Fruit fly (Drosophila melanogaster) whole organism, wandering third instar larva: Measurements from ENCODE around the gene p38b.

Experiments used
- Abd-B ChIP-seq: fragments of >200 bp; optimal IDR thresholded peaks from 2 replicates; lab custom pipeline; 2017; ENCODE audit warnings: missing biosample characterization, missing genetic modification characterization
- CG32264 ChIP-seq: fragments of 200-800 bp; sonication (Bioruptor generic); optimal IDR thresholded peaks from 2 replicates; lab custom pipeline; 2016; ENCODE audit warnings: missing biosample characterization, missing genetic modification characterization
- CG9705 ChIP-seq: fragments of 200-800 bp; sonication (Bioruptor generic); optimal IDR thresholded peaks from 2 replicates; lab custom pipeline; 2018; ENCODE audit warnings: missing biosample characterization, mild to moderate bottlenecking, missing genetic modification characterization
- CrebA ChIP-seq: fragments of 200-800 bp; sonication (Bioruptor generic); optimal IDR thresholded peaks from 2 replicates; lab custom pipeline; 2016; ENCODE audit warnings: missing biosample characterization, mild to moderate bottlenecking, missing genetic modification characterization, borderline replicate concordance
- Dfd ChIP-seq: fragments of >200 bp; optimal IDR thresholded peaks from 2 replicates; lab custom pipeline; 2017; ENCODE audit warnings: missing biosample characterization, missing genetic modification characterization
- Dif ChIP-seq: fragments of 200-275, 200-300 bp; sonication (Bioruptor generic); optimal IDR thresholded peaks from 2 replicates; lab custom pipeline; 2018; ENCODE audit warnings: missing biosample characterization, missing genetic modification characterization; ENCODE audit not compliant: partially characterized antibody
- HLH106 ChIP-seq: fragments of 200-800 bp; optimal IDR thresholded peaks from 3 replicates; lab custom pipeline; 2019; ENCODE audit warnings: missing biosample characterization, mild to moderate bottlenecking, missing genetic modification characterization, moderate library complexity
- Hnf4 ChIP-seq: fragments of 200-800 bp; sonication (Bioruptor generic); optimal IDR thresholded peaks from 2 replicates; lab custom pipeline; 2016; ENCODE audit warnings: missing biosample characterization, mild to moderate bottlenecking, missing genetic modification characterization
- Hr78 ChIP-seq: fragments of >200 bp; optimal IDR thresholded peaks from 2 replicates; lab custom pipeline; 2017; ENCODE audit warnings: missing biosample characterization, missing genetic modification characterization
- Hr83 ChIP-seq: fragments of 200-300 bp; sonication (Bioruptor generic); optimal IDR thresholded peaks from 2 replicates; lab custom pipeline; 2016; ENCODE audit warnings: missing biosample characterization, mild to moderate bottlenecking, missing genetic modification characterization, moderate library complexity; ENCODE audit not compliant: poor library complexity, severe bottlenecking
- Jra ChIP-seq: sonication (Bioruptor generic); optimal IDR thresholded peaks from 2 replicates; lab custom pipeline; 2016; ENCODE audit warnings: missing biosample characterization, missing genetic modification characterization
- Mio ChIP-seq: sonication (Bioruptor generic); optimal IDR thresholded peaks from 2 replicates; lab custom pipeline; 2016; ENCODE audit warnings: missing biosample characterization, missing genetic modification characterization
- Myc ChIP-seq: fragments of >200 bp; optimal IDR thresholded peaks from 2 replicates; lab custom pipeline; 2017
- N ChIP-seq: fragments of >200 bp; optimal IDR thresholded peaks from 2 replicates; lab custom pipeline; 2018; ENCODE audit warnings: missing biosample characterization, missing external identifiers, missing genetic modification characterization
- OdsH ChIP-seq: fragments of 200-800 bp; sonication (Bioruptor generic); optimal IDR thresholded peaks from 2 replicates; lab custom pipeline; 2016; ENCODE audit warnings: missing biosample characterization, mild to moderate bottlenecking, missing genetic modification characterization
- Rel ChIP-seq, 2 experiments: fragments of 200-800 bp; sonication (Bioruptor generic) in 1 of 2; optimal IDR thresholded peaks; 2 replicates in 1 of 2; 3 replicates in 1 of 2; lab custom pipeline; 2016 to 2019; ENCODE audit warnings: mild to moderate bottlenecking in 2 of 2, missing biosample characterization in 2 of 2, missing genetic modification characterization in 2 of 2, moderate library complexity in 1 of 2
- Sp1 ChIP-seq: fragments of 200-800 bp; sonication (Bioruptor generic); optimal IDR thresholded peaks from 3 replicates; lab custom pipeline; 2019; ENCODE audit warnings: missing biosample characterization, mild to moderate bottlenecking, missing genetic modification characterization, moderate library complexity
- br ChIP-seq: fragments of 200-800 bp; sonication (Bioruptor generic); optimal IDR thresholded peaks from 2 replicates; lab custom pipeline; 2016; ENCODE audit warnings: missing biosample characterization, missing genetic modification characterization
- dmrt93B ChIP-seq: fragments of 200-800 bp; sonication (Bioruptor generic); optimal IDR thresholded peaks from 2 replicates; lab custom pipeline; 2018; ENCODE audit warnings: missing biosample characterization, mild to moderate bottlenecking, missing genetic modification characterization
- dsf ChIP-seq: sonication (Bioruptor generic); optimal IDR thresholded peaks from 2 replicates; lab custom pipeline; 2016; ENCODE audit warnings: missing biosample characterization, missing genetic modification characterization, borderline replicate concordance
- ey ChIP-seq: fragments of 200-800 bp; sonication (Bioruptor generic); optimal IDR thresholded peaks from 2 replicates; lab custom pipeline; 2016; ENCODE audit warnings: missing biosample characterization, missing genetic modification characterization
- foxo ChIP-seq, 2 experiments: fragments of 200-800 bp; sonication (Bioruptor generic); optimal IDR thresholded peaks; 2 replicates in 1 of 2; 3 replicates in 1 of 2; lab custom pipeline; 2016 to 2017; ENCODE audit warnings: missing biosample characterization in 2 of 2, missing genetic modification characterization in 2 of 2
- fru ChIP-seq: fragments of 200-800 bp; sonication (Bioruptor generic); optimal IDR thresholded peaks from 3 replicates; lab custom pipeline; 2016; ENCODE audit warnings: missing biosample characterization, mild to moderate bottlenecking, missing genetic modification characterization
- h ChIP-seq: fragments of 200-800 bp; sonication (Bioruptor generic); optimal IDR thresholded peaks from 3 replicates; lab custom pipeline; 2016; ENCODE audit warnings: missing biosample characterization, mild to moderate bottlenecking, missing genetic modification characterization
- pan ChIP-seq: fragments of >200 bp; optimal IDR thresholded peaks from 2 replicates; lab custom pipeline; 2017
- psq ChIP-seq: fragments of 200-800 bp; sonication (Bioruptor generic); optimal IDR thresholded peaks from 3 replicates; lab custom pipeline; 2017; ENCODE audit warnings: missing biosample characterization, mild to moderate bottlenecking, missing genetic modification characterization, moderate library complexity
- rgr ChIP-seq: fragments of 200-800 bp; sonication (Bioruptor generic); optimal IDR thresholded peaks from 3 replicates; lab custom pipeline; 2016; ENCODE audit warnings: missing biosample characterization, mild to moderate bottlenecking, missing genetic modification characterization
- sage ChIP-seq: fragments of 200-800 bp; sonication (Bioruptor generic); optimal IDR thresholded peaks from 2 replicates; lab custom pipeline; 2016; ENCODE audit warnings: missing biosample characterization, mild to moderate bottlenecking, missing genetic modification characterization
- sv ChIP-seq: fragments of 200-800 bp; sonication (Bioruptor generic); optimal IDR thresholded peaks from 3 replicates; lab custom pipeline; 2016; ENCODE audit warnings: missing biosample characterization, missing genetic modification characterization

p38b gene

dm6 chr2L:13804561-13805067, 24.1 kb downstream of the p38b start:
- TF ChIP-seq Mio (GFP tag; lab: Kevin White, UChicago) (no peak), sage (GFP tag; lab: Kevin White, UChicago) (no peak), Dif (peak; percentile 4), CG32264 (GFP tag; lab: Kevin White, UChicago) (no peak), HLH106 (no peak), Hr83 (GFP tag; lab: Kevin White, UChicago) (peak; percentile 10), Rel (GFP tag; optimal IDR thresholded peaks at IDR 0.05; lab: Kevin White, UChicago) (no peak), Rel (tag; optimal IDR thresholded peaks at IDR 0.05; lab: Kevin White, UChicago) (peak; percentile 8)

dm6 chr2L:13805170-13805569, 24.7 kb downstream of the p38b start:
- TF ChIP-seq N (GFP tag; lab: Kevin White, UChicago) (no peak), dmrt93B (GFP tag; lab: Kevin White, UChicago) (no peak), rgr (no peak), psq (GFP tag; lab: Kevin White, UChicago) (no peak), CG9705 (GFP tag; lab: Kevin White, UChicago) (no peak), CrebA (GFP tag; lab: Kevin White, UChicago) (no peak), CG32264 (GFP tag; lab: Kevin White, UChicago) (no peak), sv (no peak), ey (no peak), OdsH (GFP tag; lab: Kevin White, UChicago) (no peak), Rel (GFP tag; optimal IDR thresholded peaks at IDR 0.05; lab: Kevin White, UChicago) (no peak), Rel (tag; optimal IDR thresholded peaks at IDR 0.05; lab: Kevin White, UChicago) (no peak), pan (lab: Kevin White, UChicago) (no peak)

dm6 chr2L:13807097-13807496, 26.6 kb downstream of the p38b start:
- TF ChIP-seq Hr83 (GFP tag; lab: Kevin White, UChicago) (peak; percentile 76), br (no peak), Hr78 (GFP tag; lab: Kevin White, UChicago) (no peak), Dif (no peak), OdsH (GFP tag; lab: Kevin White, UChicago) (peak; percentile 13), h (GFP tag; lab: Kevin White, UChicago) (peak; percentile 55), fru (GFP tag; lab: Kevin White, UChicago) (peak; percentile 42), rgr (peak; percentile 52)

- TF ChIP-seq psq (GFP tag; lab: Kevin White, UChicago) (no peak), Hr83 (GFP tag; lab: Kevin White, UChicago) (peak; percentile 64), foxo (GFP tag; optimal IDR thresholded peaks at IDR 0.05; lab: Kevin White, UChicago) (no peak), dsf (GFP tag; lab: Kevin White, UChicago) (no peak), Myc (lab: Kevin White, UChicago) (no peak), h (GFP tag; lab: Kevin White, UChicago) (no peak), Abd-B (GFP tag; lab: Kevin White, UChicago) (no peak), Dfd (GFP tag; lab: Kevin White, UChicago) (no peak), CG9705 (GFP tag; lab: Kevin White, UChicago) (no peak), Hnf4 (GFP tag; lab: Kevin White, UChicago) (no peak), rgr (peak; percentile 45), CG32264 (GFP tag; lab: Kevin White, UChicago) (peak; percentile 3), fru (GFP tag; lab: Kevin White, UChicago) (no peak), OdsH (GFP tag; lab: Kevin White, UChicago) (peak; percentile 34), Jra (GFP tag; lab: Kevin White, UChicago) (no peak), Sp1 (GFP tag; lab: Kevin White, UChicago) (peak; percentile 38)
Measured at dm6 chr2L:13807959-13808358, 27.5 kb downstream of the p38b start.

- TF ChIP-seq dmrt93B (GFP tag; lab: Kevin White, UChicago) (no peak), CG9705 (GFP tag; lab: Kevin White, UChicago) (peak; percentile 15), Hr83 (GFP tag; lab: Kevin White, UChicago) (peak; percentile 21), psq (GFP tag; lab: Kevin White, UChicago) (no peak), CrebA (GFP tag; lab: Kevin White, UChicago) (no peak), Dfd (GFP tag; lab: Kevin White, UChicago) (no peak)
Measured at dm6 chr2L:13811323-13811722, 30.8 kb downstream of the p38b start, which contains the start of the genes Adat1 and CG16865. TSS of gene Adat1 (minus strand) at chr2L:13811474. TSS of gene CG16865 (plus strand) at chr2L:13811522.
